Worm (Caenorhabditis elegans): ENCODE data around the gene fbxa-106.

ce11 chrV:18107969-18108368, 23.0 kb upstream of the fbxa-106 start, which contains the start of gene Y37H2A.1:
- no peak for TF ChIP-seq snpc-4 (tag; optimal IDR thresholded peaks at IDR 0.05)
- TF ChIP-seq elt-1 (tag; optimal IDR thresholded peaks at IDR 0.05) = no peak
- no peak for TF ChIP-seq ztf-11 (tag; optimal IDR thresholded peaks at IDR 0.05)
- no peak for TF ChIP-seq nhr-28 (tag; optimal IDR thresholded peaks at IDR 0.05)
- no peak for TF ChIP-seq fkh-10 (GFP tag; optimal IDR thresholded peaks at IDR 0.05)
- TF ChIP-seq unc-62 (GFP tag; optimal IDR thresholded peaks at IDR 0.05) = no peak
- no peak for TF ChIP-seq ama-1 (optimal IDR thresholded peaks at IDR 0.05)
- no peak for TF ChIP-seq tbx-2 (tag; optimal IDR thresholded peaks at IDR 0.05)
